Worm (Caenorhabditis elegans): ENCODE results near the gene slc-36.5.
A peak's percentile ranks its signal among the peaks of the same experiment; 100 is the strongest.

slc-36.5 gene

ce11 chrII:6838977-6839376 lies 37.9 kb downstream of the slc-36.5 start:
- TF ChIP-seq nhr-28 (tag; optimal IDR thresholded peaks at IDR 0.05) (peak; percentile 8), dmd-9 (GFP tag; IDR thresholded peaks at IDR 0.05) (no peak), egl-27 (tag; optimal IDR thresholded peaks at IDR 0.05) (peak; percentile 71), ctbp-1 (GFP tag; IDR thresholded peaks at IDR 0.05) (peak; percentile 63; the same call in 1 of the 2 replicates), hlh-30 (tag; optimal IDR thresholded peaks at IDR 0.05; ENCODE audit: insufficient read depth) (peak; percentile 81), nhr-76 (tag; optimal IDR thresholded peaks at IDR 0.05) (no peak), dmd-6 (GFP tag; IDR thresholded peaks at IDR 0.05) (peak; percentile 55), lsy-2 (tag; optimal IDR thresholded peaks at IDR 0.05) (peak in 1 of 2 experiments; percentile 49), T26A8.4 (GFP tag; IDR thresholded peaks at IDR 0.05) (0 out of 2 replicates have a peak, but pooled peaks have one; percentile 10), hlh-11 (tag; optimal IDR thresholded peaks at IDR 0.05) (peak; percentile 57), nhr-11 (tag; optimal IDR thresholded peaks at IDR 0.05) (peak; percentile 40), ceh-44 (GFP tag; IDR thresholded peaks at IDR 0.05) (no peak), attf-4 (tag; optimal IDR thresholded peaks at IDR 0.05) (no peak), nhr-102 (tag; optimal IDR thresholded peaks at IDR 0.05) (no peak), spr-1 (tag; optimal IDR thresholded peaks at IDR 0.05) (no peak), ztf-7 (tag; optimal IDR thresholded peaks at IDR 0.05) (peak; percentile 70), unc-62 (GFP tag; optimal IDR thresholded peaks at IDR 0.05 in 1 of 2) (peak in 1 of 2 experiments; percentile 48), unc-62 (tag; optimal IDR thresholded peaks at IDR 0.05) (no peak), set-16 (GFP tag; IDR thresholded peaks at IDR 0.05) (0 out of 2 replicates have a peak, but pooled peaks have one; percentile 3), mep-1 (tag; optimal IDR thresholded peaks at IDR 0.05) (peak; percentile 41), madf-9 (GFP tag; conservative IDR thresholded peaks at IDR 0.05) (0 out of 2 replicates have a peak, but pooled peaks have one; percentile 46), nhr-111 (GFP tag; optimal IDR thresholded peaks at IDR 0.05) (no peak), mes-2 (tag; optimal IDR thresholded peaks at IDR 0.05; ENCODE audit: poor library complexity, severe bottlenecking) (peak; percentile 42), nhr-25 (tag; optimal IDR thresholded peaks at IDR 0.05; ENCODE audit: borderline replicate concordance, insufficient read depth) (no peak), arid-1 (GFP tag; conservative IDR thresholded peaks at IDR 0.05) (no peak), hif-1 (tag; optimal IDR thresholded peaks at IDR 0.05) (peak in 1 of 2 experiments; percentile 27), hmg-1.1 (GFP tag; IDR thresholded peaks at IDR 0.05) (peak; percentile 27), ces-1 (GFP tag; optimal IDR thresholded peaks at IDR 0.05) (no peak), ceh-20 (GFP tag; IDR thresholded peaks at IDR 0.05) (0 out of 2 replicates have a peak, but pooled peaks have one; percentile 9), dve-1 (tag; optimal IDR thresholded peaks at IDR 0.05; ENCODE audit: insufficient read depth) (peak; percentile 40), aha-1 (tag) (peak; percentile 99), Y105C5A.15 (GFP tag; IDR thresholded peaks at IDR 0.05) (no peak), tra-1 (GFP tag; IDR thresholded peaks at IDR 0.05) (0 out of 2 replicates have a peak, but pooled peaks have one; percentile 52)

ce11 chrII:6838270-6838878 lies 38.5 kb downstream of the slc-36.5 start:
- peak; percentile 31 for TF ChIP-seq hlh-11 (tag; optimal IDR thresholded peaks at IDR 0.05)
- 0 out of 2 replicates have a peak, but pooled peaks have one; percentile 35 for TF ChIP-seq hmg-1.1 (GFP tag; IDR thresholded peaks at IDR 0.05)
- TF ChIP-seq mdl-1 (tag; optimal IDR thresholded peaks at IDR 0.05), result peak in 1 of 2 experiments; percentile 51
- TF ChIP-seq hlh-30 (tag; optimal IDR thresholded peaks at IDR 0.05; ENCODE audit: insufficient read depth), result peak; percentile 13
- peak; percentile 14 for TF ChIP-seq mes-2 (tag; optimal IDR thresholded peaks at IDR 0.05; ENCODE audit: poor library complexity, severe bottlenecking)
- TF ChIP-seq ceh-20 (GFP tag; IDR thresholded peaks at IDR 0.05), result peak; percentile 87
- peak in 1 of 2 experiments; percentile 37 for TF ChIP-seq lsy-2 (tag; optimal IDR thresholded peaks at IDR 0.05)
- no peak for TF ChIP-seq lin-38 (GFP tag; IDR thresholded peaks at IDR 0.05)
- TF ChIP-seq nhr-25 (tag; optimal IDR thresholded peaks at IDR 0.05; ENCODE audit: borderline replicate concordance, insufficient read depth), result no peak
- TF ChIP-seq unc-62 (GFP tag; optimal IDR thresholded peaks at IDR 0.05 in 1 of 2), result peak in 1 of 2 experiments; percentile 99
- TF ChIP-seq unc-62 (tag; optimal IDR thresholded peaks at IDR 0.05), result peak; percentile 27
- TF ChIP-seq ctbp-1 (GFP tag; IDR thresholded peaks at IDR 0.05), result peak; percentile 62
- TF ChIP-seq Y75B8A.6 (GFP tag; IDR thresholded peaks at IDR 0.05), result no peak
